Worm (Caenorhabditis elegans) whole organism, mixed stage, embryonic: Measurements from ENCODE around the gene C32D5.11.

Source experiments
- M03D4.4 ChIP-seq: sonication (generic microtip); optimal IDR thresholded peaks from 2 replicates; lab custom pipeline; 2017; ENCODE audit warnings: mild to moderate bottlenecking, missing genetic modification characterization, missing compliant biosample characterization
- ceh-39 ChIP-seq: fragments of 150-350 bp; optimal IDR thresholded peaks from 2 replicates; lab custom pipeline; 2014; ENCODE audit warnings: missing biosample characterization, missing genetic modification characterization
- elt-1 ChIP-seq: sonication (generic microtip); optimal IDR thresholded peaks from 2 replicates; lab custom pipeline; 2017; ENCODE audit warnings: missing genetic modification characterization, mild to moderate bottlenecking, missing compliant biosample characterization, antibody characterized with exemption, moderate library complexity, borderline replicate concordance; ENCODE audit not compliant: insufficient read depth
- hlh-1 ChIP-seq: fragments of 150-350 bp; optimal IDR thresholded peaks from 2 replicates; lab custom pipeline; 2014; ENCODE audit warnings: missing biosample characterization, missing genetic modification reagents, missing genetic modification characterization
- nhr-12 ChIP-seq: fragments of 150-350 bp; optimal IDR thresholded peaks from 2 replicates; lab custom pipeline; 2014; ENCODE audit warnings: missing biosample characterization, missing genetic modification characterization
- nhr-2 ChIP-seq: fragments of 150-350 bp; optimal IDR thresholded peaks from 2 replicates; lab custom pipeline; 2014; ENCODE audit warnings: missing biosample characterization, missing genetic modification characterization
- nhr-237 ChIP-seq: fragments of 150-350 bp; optimal IDR thresholded peaks from 2 replicates; lab custom pipeline; 2014; ENCODE audit warnings: missing biosample characterization, missing genetic modification characterization
- nhr-28 ChIP-seq: fragments of 150-350 bp; optimal IDR thresholded peaks from 2 replicates; lab custom pipeline; 2014; ENCODE audit warnings: missing biosample characterization, missing genetic modification characterization
- tbx-8 ChIP-seq: fragments of 200-800 bp; sonication (Bioruptor generic); optimal IDR thresholded peaks from 2 replicates; lab custom pipeline; 2018; ENCODE audit warnings: mild to moderate bottlenecking, missing genetic modification characterization, moderate library complexity, missing compliant biosample characterization
- unc-62 ChIP-seq: fragments of 150-350 bp; optimal IDR thresholded peaks from 2 replicates; lab custom pipeline; 2014; ENCODE audit warnings: missing biosample characterization, missing genetic modification reagents, missing genetic modification characterization
- ztf-11 ChIP-seq: fragments of 150-350 bp; optimal IDR thresholded peaks from 2 replicates; lab custom pipeline; 2014; ENCODE audit warnings: missing biosample characterization, missing genetic modification characterization

DNA sequence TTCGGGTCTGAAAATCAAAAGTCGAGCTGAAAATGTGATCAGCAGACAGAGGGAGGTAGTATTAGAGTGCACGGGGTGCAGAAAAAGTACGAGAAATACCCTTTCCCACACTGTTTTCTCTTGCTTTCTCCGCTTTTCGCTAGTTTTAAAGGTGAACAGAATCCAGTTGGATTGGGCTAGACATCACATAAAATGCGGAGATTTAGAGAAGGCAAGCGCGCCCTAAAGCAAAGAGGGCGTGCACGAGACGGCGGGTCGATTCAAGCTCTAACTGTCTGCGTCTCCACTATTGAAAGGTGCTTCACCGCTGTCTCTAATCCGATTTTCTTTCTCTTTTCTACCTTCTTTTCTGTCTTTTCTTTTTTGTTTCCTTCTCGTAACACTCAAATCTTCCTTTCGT is 14.9 kb upstream of the C32D5.11 start:
- TF ChIP-seq nhr-2 (tag; lab: Kevin White, UChicago) (peak; percentile 31), M03D4.4 (tag; lab: Kevin White, UChicago) (no peak), ceh-39 (tag; lab: Kevin White, UChicago) (peak; percentile 71), ztf-11 (no peak), unc-62 (GFP tag; lab: Kevin White, UChicago) (peak; percentile 46), nhr-237 (tag; lab: Kevin White, UChicago) (peak; percentile 62), hlh-1 (tag; lab: Kevin White, UChicago) (peak; percentile 60), tbx-8 (GFP tag; lab: Kevin White, UChicago) (no peak), elt-1 (no peak), nhr-28 (tag; lab: Kevin White, UChicago) (no peak), nhr-12 (tag; lab: Kevin White, UChicago) (no peak)
